Fruit fly (Drosophila melanogaster) whole organism, prepupa: ENCODE results near the gene CG10638.

Experiments used
- Blimp-1 ChIP-seq: fragments of 200-800 bp; sonication (Bioruptor generic); optimal IDR thresholded peaks from 3 replicates; lab custom pipeline; 2017; ENCODE audit warnings: missing biosample characterization, missing genetic modification characterization, mild to moderate bottlenecking, moderate library complexity, missing genetic modification reagents
- CG8119 ChIP-seq: fragments of 200-800 bp; sonication (Bioruptor generic); IDR thresholded peaks from 3 replicates; pipeline ENCODE4 v1.3.6; 2022; ENCODE audit warnings: missing biosample characterization, missing genetic modification characterization
- CG9139 ChIP-seq: fragments of 200-800 bp; sonication (Bioruptor generic); optimal IDR thresholded peaks from 3 replicates; lab custom pipeline; 2017; ENCODE audit warnings: missing biosample characterization, mild to moderate bottlenecking, missing genetic modification characterization
- Hr39 ChIP-seq: fragments of 200-800 bp; sonication (Bioruptor generic); optimal IDR thresholded peaks from 2 replicates; lab custom pipeline; 2016; ENCODE audit warnings: missing biosample characterization, missing genetic modification characterization
- achi ChIP-seq: fragments of 200-800 bp; sonication (Bioruptor generic); optimal IDR thresholded peaks from 3 replicates; lab custom pipeline; 2016; ENCODE audit warnings: missing biosample characterization, missing genetic modification characterization
- dsx ChIP-seq: fragments of 200-800 bp; optimal IDR thresholded peaks from 3 replicates; lab custom pipeline; 2019; ENCODE audit warnings: missing biosample characterization, mild to moderate bottlenecking, missing genetic modification characterization, moderate library complexity; ENCODE audit not compliant: poor library complexity, severe bottlenecking
- svp ChIP-seq: fragments of 200-800 bp; sonication (Bioruptor generic); peaks from one replicate; lab custom pipeline; 2016; ENCODE audit warnings: missing biosample characterization, missing genetic modification characterization

dm6 chr3L:12468016-12468415 is 33.1 kb downstream of the CG10638 start, which contains the start of gene eyg:
- TF ChIP-seq CG8119 (GFP tag; lab: Robert Waterston, UW) (no peak), dsx (GFP tag; lab: Kevin White, UChicago) (no peak), svp (no peak), Hr39 (no peak), Blimp-1 (GFP tag; lab: Kevin White, UChicago) (no peak), CG9139 (GFP tag; lab: Kevin White, UChicago) (no peak), achi (GFP tag; lab: Kevin White, UChicago) (no peak)
